Worm (Caenorhabditis elegans) whole organism, L1 larva: ENCODE results near the gene C02B8.1.

Source experiments
- ces-1 ChIP-seq: fragments of 150-350 bp; optimal IDR thresholded peaks from 2 replicates; lab custom pipeline; 2014; ENCODE audit warnings: missing biosample characterization, missing genetic modification reagents, missing genetic modification characterization
- elt-3 ChIP-seq, 6 experiments: fragments of 150-350 bp in 1 of 6; sonication (generic microtip); optimal IDR thresholded peaks; 2 replicates each; lab custom pipeline; 2017 to 2018; ENCODE audit warnings: missing biosample characterization in 6 of 6, missing genetic modification characterization in 6 of 6, inconsistent platforms in 1 of 6
- lsy-2 ChIP-seq, 2 experiments: fragments of 150-350 bp; optimal IDR thresholded peaks; 2 replicates each; lab custom pipeline; 2014; ENCODE audit warnings: missing biosample characterization in 2 of 2, missing genetic modification characterization in 2 of 2
- mdl-1 ChIP-seq, 2 experiments: fragments of 150-350 bp; optimal IDR thresholded peaks; 2 replicates each; lab custom pipeline; 2014 to 2017; ENCODE audit warnings: missing biosample characterization in 2 of 2, missing genetic modification characterization in 2 of 2, inconsistent platforms in 1 of 2
- nhr-237 ChIP-seq: fragments of 150-350 bp; optimal IDR thresholded peaks from 2 replicates; lab custom pipeline; 2014; ENCODE audit warnings: missing biosample characterization, missing genetic modification characterization
- nhr-71 ChIP-seq: sonication (generic microtip); optimal IDR thresholded peaks from 2 replicates; lab custom pipeline; 2016; ENCODE audit warnings: mild to moderate bottlenecking, missing genetic modification characterization, moderate library complexity, missing compliant biosample characterization
- nhr-84 ChIP-seq: sonication (generic microtip); optimal IDR thresholded peaks from 2 replicates; lab custom pipeline; 2017; ENCODE audit warnings: missing biosample characterization, missing genetic modification characterization
- skn-1 ChIP-seq: fragments of 150-350 bp; optimal IDR thresholded peaks from 2 replicates; lab custom pipeline; 2014; ENCODE audit warnings: missing biosample characterization, missing genetic modification characterization
- unc-62 ChIP-seq: fragments of 150-350 bp; optimal IDR thresholded peaks from 2 replicates; lab custom pipeline; 2014; ENCODE audit warnings: missing biosample characterization, missing genetic modification reagents, missing genetic modification characterization
- zag-1 ChIP-seq: fragments of 150-350 bp; optimal IDR thresholded peaks from 2 replicates; lab custom pipeline; 2014; ENCODE audit warnings: missing biosample characterization, missing genetic modification characterization

DNA sequence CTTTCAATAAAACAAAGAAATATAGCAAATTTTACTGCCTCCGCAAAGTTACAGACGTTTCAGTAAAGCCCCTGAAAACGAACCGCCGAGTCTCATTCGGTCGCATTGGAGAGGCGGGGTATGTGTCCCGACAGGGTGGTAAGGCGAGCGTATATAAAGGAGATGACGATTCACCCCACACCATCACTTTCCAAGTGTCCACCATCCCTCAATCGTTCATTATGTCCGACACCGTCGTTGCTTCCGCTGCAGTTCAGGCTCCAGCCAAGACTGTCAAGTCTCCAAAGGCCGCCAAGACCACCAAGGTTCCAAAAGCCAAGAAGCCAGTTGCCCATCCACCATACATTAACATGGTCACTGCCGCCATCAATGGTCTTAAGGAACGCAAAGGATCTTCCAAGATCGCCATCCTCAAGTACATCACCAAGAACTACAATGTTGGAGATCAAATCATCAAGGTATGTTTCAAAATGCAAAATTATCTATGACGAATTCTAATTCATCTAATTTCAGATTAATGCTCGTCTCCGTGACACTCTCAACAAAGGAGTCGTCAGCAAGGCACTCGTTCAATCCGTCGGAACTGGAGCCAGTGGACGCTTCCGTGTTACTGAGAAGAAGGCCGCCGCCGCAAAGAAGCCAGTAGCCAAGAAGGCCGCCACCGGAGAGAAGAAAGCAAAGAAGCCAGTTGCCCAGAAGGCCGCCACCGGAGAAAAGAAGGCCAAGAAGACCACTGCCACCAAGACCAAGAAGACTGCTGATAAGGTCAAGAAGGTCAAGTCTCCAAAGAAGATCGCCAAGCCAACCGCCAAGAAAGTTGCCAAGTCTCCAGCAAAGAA lies 11.7 kb downstream of the C02B8.1 start, which contains the start of gene hil-3:
- peak in 1 of 2 experiments; percentile 52 for TF ChIP-seq lsy-2 (tag; optimal IDR thresholded peaks at IDR 0.05; lab: Kevin White, UChicago)
- no peak for TF ChIP-seq skn-1 (tag; lab: Kevin White, UChicago)
- TF ChIP-seq elt-3 (tag; optimal IDR thresholded peaks at IDR 0.05; lab: Kevin White, UChicago) = no peak
- no peak for TF ChIP-seq ces-1 (GFP tag; lab: Kevin White, UChicago)
- TF ChIP-seq mdl-1 (tag; optimal IDR thresholded peaks at IDR 0.05; lab: Kevin White, UChicago) = no peak
- no peak for TF ChIP-seq zag-1 (tag; lab: Kevin White, UChicago)
- TF ChIP-seq unc-62 (GFP tag; lab: Kevin White, UChicago) = no peak
- TF ChIP-seq nhr-237 (tag; lab: Kevin White, UChicago) = no peak
- TF ChIP-seq nhr-71 (tag; lab: Kevin White, UChicago) = peak; percentile 65
- no peak for TF ChIP-seq nhr-84 (tag; lab: Kevin White, UChicago)
